Fruit fly (Drosophila melanogaster): ENCODE data around the gene mRpL47.

DNA sequence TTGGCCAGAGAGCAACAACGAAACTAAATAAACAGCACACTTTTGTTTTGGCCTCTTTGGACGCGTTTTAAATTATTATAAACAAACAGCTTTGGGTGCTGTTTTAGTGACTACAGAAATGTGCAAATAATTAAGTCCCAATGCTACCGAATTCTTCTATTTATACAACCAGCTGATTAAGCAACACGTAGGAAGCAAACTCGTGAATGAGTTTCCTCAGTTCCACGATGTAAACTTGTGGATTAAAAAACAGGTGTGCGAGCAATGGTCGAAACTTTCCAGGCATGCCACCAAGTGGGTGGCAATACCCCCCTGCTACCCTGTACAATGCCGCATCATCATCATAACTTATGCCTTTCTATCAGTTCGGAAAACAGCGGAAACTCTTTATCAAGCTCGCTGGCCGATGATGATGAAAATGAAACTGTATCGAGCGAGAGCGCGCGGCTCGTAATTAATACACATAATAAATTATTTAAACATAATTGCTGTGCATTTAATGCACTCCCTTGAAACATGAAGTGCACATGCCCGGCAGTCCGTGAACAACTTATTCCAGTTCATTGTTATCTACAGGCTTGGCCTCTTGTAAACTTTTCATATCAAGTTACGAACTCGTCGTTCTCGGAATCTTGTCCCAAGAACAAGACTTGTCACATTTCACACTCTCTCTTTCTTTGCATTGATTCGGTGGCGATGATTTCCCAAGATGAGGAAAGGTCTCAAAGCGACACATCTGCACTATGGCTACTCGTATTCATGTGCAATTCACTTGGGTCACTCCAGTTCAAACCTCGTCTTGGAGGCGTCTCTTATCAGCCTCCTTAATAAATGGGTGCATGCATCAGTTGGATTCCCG, 15.3 kb downstream of the mRpL47 start:
- no peak for TF ChIP-seq CG8478 (optimal IDR thresholded peaks at IDR 0.05)
- TF ChIP-seq CTCF (optimal IDR thresholded peaks at IDR 0.05), result no peak
